Worm (Caenorhabditis elegans) whole organism, L1 larva: ENCODE measurements around the gene F18C5.5.

Experiments
- ceh-8 ChIP-seq: fragments of 200-800 bp; sonication (Bioruptor generic); optimal IDR thresholded peaks from 2 replicates; lab custom pipeline; 2018; ENCODE audit warnings: mild to moderate bottlenecking, missing genetic modification characterization, moderate library complexity, missing compliant biosample characterization
- lin-15B ChIP-seq: fragments of 150-350 bp; sonication (generic microtip); optimal IDR thresholded peaks from 3 replicates; lab custom pipeline; 2014; ENCODE audit warnings: missing biosample characterization, missing genetic modification characterization
- nhr-90 ChIP-seq: sonication (generic microtip); optimal IDR thresholded peaks from 2 replicates; lab custom pipeline; 2016; ENCODE audit warnings: mild to moderate bottlenecking, missing genetic modification characterization, missing compliant biosample characterization; ENCODE audit not compliant: poor library complexity

DNA sequence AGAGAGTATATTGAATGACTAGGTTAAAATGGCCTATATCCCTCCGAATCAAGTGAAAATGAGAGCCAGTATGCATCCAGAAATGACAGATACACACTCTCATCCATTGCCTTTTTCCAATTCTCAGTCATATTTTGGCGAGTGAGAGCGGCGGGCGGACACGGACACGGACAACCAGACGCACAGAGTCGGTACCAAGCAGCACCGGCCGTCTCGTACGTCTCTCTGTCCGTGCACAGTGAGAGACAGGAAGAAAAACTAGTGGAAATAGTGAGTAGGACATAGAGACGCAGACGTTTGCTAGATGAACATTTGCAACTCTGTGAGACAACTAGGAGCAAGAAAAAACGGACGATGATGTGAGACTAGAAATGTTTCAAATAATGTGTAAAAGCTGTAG, 3.3 kb downstream of the F18C5.5 start:
- no peak for TF ChIP-seq ceh-8 (GFP tag; lab: Kevin White, UChicago)
- TF ChIP-seq nhr-90 (tag; lab: Kevin White, UChicago), result no peak
- no peak for TF ChIP-seq lin-15B (tag; lab: Kevin White, UChicago)
